Fruit fly (Drosophila melanogaster) S2 (cell line): ENCODE data around the gene Lectin-galC1.

Source experiments
- CG8478 ChIP-seq: fragments of >200 bp; optimal IDR thresholded peaks from 2 replicates; lab custom pipeline; 2018
- CTCF ChIP-seq, 2 experiments: fragments of >200 bp; optimal IDR thresholded peaks; 2 replicates each; lab custom pipeline; 2018

Gene Lectin-galC1

DNA sequence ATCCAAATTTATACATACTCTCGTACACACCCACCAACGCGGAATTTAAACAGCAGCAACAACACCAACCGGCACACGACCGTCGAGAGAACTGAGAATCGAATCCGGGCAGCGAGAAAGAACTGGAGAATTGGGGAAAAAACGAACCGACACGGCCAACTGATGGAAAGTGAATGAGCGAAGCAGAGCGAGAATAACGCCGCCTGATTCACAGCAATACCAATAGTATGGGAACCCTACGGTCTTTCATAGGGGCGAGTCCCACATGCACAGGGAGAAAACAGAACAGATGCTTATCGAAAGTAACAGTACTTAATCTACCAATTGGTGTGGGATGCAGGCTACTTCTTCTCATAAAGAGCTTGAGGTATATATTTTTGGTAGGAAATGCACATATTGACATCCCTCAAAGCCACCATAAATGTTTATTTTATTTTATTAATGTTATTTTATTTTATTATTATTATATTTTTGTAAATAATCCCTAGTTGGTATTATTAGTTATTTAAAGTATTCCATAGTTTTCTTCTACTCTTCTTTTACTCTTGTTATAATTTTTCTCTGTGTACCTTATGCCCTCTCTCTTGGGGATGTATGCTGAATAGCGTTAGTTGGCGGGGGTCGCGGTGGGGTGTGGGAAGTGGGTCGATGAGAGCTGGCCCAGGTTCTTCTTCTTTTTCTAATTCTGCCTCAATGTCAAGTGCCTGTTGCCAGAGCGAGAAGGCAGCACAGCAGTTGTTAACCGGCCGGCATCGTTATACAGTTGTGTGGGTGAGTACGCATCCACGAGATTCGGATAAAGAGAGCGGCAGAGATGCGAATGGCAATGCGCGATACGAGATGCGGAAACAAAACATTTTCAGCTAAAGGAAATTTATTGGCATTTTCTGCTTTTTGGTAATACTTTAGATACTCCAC lies 18.7 kb upstream of the Lectin-galC1 start, which contains the start of gene CG17544:
CG17544 (minus strand) TSS at position 177 of the 918 bp plus-strand sequence.
- TF ChIP-seq CG8478 (lab: Kevin White, UChicago) (no peak), CTCF (optimal IDR thresholded peaks at IDR 0.05; lab: Kevin White, UChicago) (no peak)

DNA sequence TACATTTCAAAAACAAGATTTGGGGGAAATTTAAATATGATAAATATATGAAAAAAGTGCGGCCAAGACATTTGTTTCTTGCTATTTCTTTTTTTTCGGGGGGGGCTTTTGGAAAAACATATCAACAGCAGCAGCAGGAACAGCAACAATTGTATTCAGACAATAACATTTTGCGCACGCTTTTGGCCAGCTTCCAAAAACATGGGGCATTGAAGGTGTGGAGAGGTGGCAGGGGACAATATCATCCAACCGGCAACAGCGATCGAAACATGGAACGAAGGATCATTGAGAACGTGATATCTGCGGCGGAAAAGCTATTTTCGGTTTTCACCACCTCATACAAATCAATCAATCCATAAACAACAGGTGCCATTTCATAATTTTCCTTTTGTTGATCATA lies 15.3 kb upstream of the Lectin-galC1 start:
- TF ChIP-seq CG8478 (lab: Kevin White, UChicago) (no peak), CTCF (optimal IDR thresholded peaks at IDR 0.05; lab: Kevin White, UChicago) (no peak)

DNA sequence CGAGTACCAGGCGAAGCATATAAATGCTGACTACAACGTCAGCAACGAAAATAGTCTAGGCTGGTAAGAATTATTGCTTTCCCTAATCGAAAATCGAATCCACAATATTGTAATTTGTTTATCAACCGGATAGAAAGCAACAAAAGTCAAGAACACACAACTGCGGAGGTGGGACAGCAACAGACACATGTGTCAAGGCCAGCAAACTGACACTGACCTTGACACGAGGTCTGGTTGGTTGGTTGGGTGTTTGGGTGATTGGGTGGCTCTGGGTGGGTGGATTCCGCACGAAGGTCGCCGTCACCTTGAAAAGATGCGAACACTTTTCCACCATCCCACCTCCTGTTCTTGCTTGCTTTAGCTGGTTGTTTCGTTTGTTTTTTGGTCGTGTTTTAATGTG lies 14.6 kb upstream of the Lectin-galC1 start:
- TF ChIP-seq CG8478 (lab: Kevin White, UChicago) (no peak), CTCF (optimal IDR thresholded peaks at IDR 0.05; lab: Kevin White, UChicago) (no peak)

DNA sequence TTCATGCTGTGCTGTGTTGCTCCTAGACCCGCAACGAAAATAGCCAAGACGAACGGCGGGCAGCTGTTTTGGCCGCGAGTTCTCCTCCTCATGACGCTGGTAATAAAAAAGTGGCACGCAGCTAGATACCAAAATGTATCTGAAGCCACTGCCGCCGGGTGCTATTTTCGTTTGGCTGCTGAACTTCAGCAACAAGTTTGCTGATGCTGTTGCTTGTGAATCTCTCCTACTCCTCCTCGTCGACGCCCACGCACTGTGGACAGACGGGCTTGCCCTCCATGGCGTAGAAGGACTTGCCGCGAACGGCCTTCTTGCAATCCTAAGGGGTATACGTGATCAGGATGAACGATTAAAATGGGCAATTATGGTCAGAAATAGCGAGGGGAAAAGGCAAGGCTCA lies 13.8 kb upstream of the Lectin-galC1 start:
- TF ChIP-seq CG8478 (lab: Kevin White, UChicago) (no peak), CTCF (optimal IDR thresholded peaks at IDR 0.05; lab: Kevin White, UChicago) (no peak)

dm6 chr2L:19404804-19405203 lies 12.4 kb upstream of the Lectin-galC1 start:
- TF ChIP-seq CTCF (optimal IDR thresholded peaks at IDR 0.05; lab: Kevin White, UChicago) (no peak), CG8478 (lab: Kevin White, UChicago) (no peak)

DNA sequence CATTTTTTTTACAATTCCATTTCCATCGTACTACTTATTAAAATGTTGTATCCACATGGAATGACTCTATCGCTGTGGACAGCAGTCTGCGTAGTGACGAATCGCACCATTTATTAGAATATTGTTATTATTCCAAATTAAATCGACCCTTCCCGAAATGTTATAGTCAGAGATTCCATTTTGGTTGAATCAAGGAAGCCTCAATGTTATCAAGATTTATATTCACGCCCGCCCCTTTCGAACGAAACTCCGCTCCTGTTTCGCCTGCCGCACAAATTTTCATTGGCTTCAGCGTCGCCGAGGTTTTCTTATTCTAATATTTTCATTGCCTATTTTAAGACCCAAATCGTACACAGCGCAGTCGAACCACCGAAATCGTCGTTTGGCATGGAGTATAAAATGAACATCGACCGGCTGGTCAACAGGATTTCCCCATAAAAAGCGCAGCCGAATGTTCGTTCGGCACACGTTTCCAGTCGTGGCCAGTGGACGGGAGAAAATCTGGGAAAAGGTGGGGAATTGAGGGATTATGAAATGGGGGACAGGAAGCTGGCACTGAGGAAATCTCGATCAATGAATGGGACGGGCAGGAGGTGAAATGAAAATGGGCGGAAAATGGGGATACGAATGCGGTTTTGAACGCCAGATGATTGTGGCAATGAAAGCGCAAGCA lies 11.4 kb upstream of the Lectin-galC1 start:
- TF ChIP-seq CG8478 (lab: Kevin White, UChicago) = no peak
- TF ChIP-seq CTCF (optimal IDR thresholded peaks at IDR 0.05; lab: Kevin White, UChicago) = no peak

- no peak for TF ChIP-seq CTCF (optimal IDR thresholded peaks at IDR 0.05; lab: Kevin White, UChicago)
- TF ChIP-seq CG8478 (lab: Kevin White, UChicago) = no peak
These were observed 10.8 kb upstream of the Lectin-galC1 start for dm6 chr2L:19406419-19406818.

DNA sequence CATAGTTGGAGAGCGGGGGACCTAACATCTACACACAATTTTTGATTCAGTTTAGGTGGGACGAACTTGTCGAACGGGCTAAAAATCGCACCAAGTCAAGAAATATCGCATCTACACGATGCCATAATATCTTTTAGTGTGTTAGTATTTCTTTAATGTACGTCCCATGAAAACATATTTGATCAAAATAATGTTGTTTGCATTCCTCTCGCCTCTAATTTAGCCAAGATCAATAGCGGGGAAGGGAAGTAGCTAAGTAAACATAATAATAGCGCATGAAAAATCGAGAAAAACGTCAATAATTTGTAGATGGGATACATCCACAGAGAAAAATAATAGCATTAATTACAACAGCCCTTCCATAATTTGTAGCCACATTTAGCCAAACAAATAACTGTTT lies 5.3 kb upstream of the Lectin-galC1 start:
- TF ChIP-seq CTCF (optimal IDR thresholded peaks at IDR 0.05; lab: Kevin White, UChicago) = no peak
- no peak for TF ChIP-seq CG8478 (lab: Kevin White, UChicago)

dm6 chr2L:19413118-19413893 lies 3.9 kb upstream of the Lectin-galC1 start:
- TF ChIP-seq CTCF (optimal IDR thresholded peaks at IDR 0.05; lab: Kevin White, UChicago) (no peak), CG8478 (lab: Kevin White, UChicago) (no peak)

DNA sequence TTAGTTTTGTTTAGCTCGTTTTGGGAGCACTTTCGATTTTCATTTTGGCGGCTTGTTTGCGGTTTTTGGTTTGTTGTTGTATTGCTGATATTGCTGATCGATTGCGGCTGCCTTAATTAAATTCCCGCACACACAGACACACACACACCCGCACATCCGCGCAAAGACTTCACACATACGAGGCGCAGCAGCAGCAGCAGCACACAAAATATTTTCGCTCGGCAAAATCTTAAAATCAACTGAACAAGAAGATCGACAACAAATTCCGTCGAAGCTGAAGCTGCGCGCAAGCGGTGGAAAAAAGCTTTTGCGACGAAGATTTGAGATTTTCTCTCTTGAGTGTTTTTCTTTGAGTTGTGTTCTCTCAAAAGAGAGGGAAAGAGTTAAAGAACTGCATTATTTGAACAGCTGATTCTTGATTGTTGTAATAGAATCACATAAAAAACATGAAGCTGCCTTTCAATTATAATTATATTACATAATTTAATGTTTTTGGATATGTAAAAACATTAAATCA lies 3.0 kb upstream of the Lectin-galC1 start:
- no peak for TF ChIP-seq CTCF (optimal IDR thresholded peaks at IDR 0.05; lab: Kevin White, UChicago)

DNA sequence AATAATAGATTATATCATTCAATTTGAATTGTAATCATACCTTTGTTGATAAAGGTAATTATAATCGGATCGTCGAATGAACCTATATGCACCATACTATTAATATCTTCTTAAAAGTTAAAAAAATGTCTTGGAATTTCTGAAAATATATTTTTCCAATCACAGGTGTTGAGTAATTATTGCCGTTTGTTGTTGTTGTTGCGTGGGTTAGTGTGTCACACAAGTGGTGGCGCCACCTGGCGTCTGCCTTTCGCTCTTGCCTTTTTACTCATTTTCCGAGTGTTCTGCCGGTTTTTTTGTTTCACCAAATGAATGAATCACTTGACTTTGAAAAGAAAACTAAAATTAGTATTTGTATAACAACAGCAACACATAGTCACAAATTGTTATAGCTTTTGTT lies 2.1 kb upstream of the Lectin-galC1 start:
- TF ChIP-seq CTCF (optimal IDR thresholded peaks at IDR 0.05; lab: Kevin White, UChicago) (peak; percentile 73 to 86), CG8478 (lab: Kevin White, UChicago) (no peak)

- no peak for TF ChIP-seq CTCF (optimal IDR thresholded peaks at IDR 0.05; lab: Kevin White, UChicago)
- no peak for TF ChIP-seq CG8478 (lab: Kevin White, UChicago)
These were observed 1.4 kb upstream of the Lectin-galC1 start for dm6 chr2L:19415859-19416258.

DNA sequence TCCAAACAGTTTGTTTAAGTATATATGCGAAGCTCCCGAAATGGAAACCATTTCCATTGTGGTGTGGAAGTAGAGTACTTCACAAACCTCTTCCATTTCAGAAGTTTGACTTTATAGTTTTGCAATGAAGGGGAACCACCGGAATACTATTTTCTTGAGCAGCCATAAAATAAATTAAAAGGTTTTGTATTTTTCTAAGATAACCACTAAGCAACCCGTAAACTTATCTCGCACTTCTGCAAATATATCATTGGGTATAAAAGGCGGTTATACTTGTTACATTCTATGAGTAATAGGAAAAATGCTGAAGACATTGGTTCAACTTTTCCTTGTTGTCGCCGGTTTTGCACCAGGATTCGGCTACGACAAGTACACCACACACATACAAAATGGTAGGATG lies 770 bp downstream of the Lectin-galC1 start, which contains the start of gene lectin-37Da:
lectin-37Da (plus strand) TSS at position 301 of the 400 bp plus-strand sequence.
- TF ChIP-seq CG8478 (lab: Kevin White, UChicago) = no peak
- no peak for TF ChIP-seq CTCF (optimal IDR thresholded peaks at IDR 0.05; lab: Kevin White, UChicago)

DNA sequence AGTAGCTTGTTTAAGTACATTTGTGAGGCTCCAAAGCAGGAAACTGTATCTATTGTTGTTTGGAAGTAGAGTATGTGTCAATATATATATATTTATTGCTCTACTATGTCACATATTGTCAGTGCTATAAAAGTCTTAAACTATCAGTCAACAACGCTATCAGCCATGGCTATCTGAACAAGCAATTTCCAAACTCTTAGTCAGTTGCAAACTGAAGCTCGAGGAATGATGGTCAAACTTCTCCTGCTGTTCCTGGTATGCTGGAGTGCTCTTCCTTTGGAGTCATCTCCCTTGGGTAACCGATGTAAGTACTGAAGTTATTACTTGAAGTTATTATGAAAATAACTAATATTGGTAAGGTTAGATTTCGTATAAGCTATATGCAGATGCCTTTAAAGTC lies 1.6 kb downstream of the Lectin-galC1 start, which contains the start of gene lectin-37Db:
lectin-37Db (plus strand) TSS at position 204 of the 400 bp plus-strand sequence.
- TF ChIP-seq CG8478 (lab: Kevin White, UChicago) (no peak), CTCF (optimal IDR thresholded peaks at IDR 0.05; lab: Kevin White, UChicago) (no peak)
